Fruit fly (Drosophila melanogaster): ENCODE results near the gene CG4582.
A peak's percentile ranks its signal among the peaks of the same experiment; 100 is the strongest.

CG4582 gene

dm6 chr3R:25623800-25624791 lies 41.1 kb upstream of the CG4582 start, which contains the start of gene Npl4:
Gene Npl4 (minus strand): TSS chr3R:25624662.
- TF ChIP-seq CG13775 (GFP tag; optimal IDR thresholded peaks at IDR 0.05) = peak; percentile 29
- peak; percentile 36 for TF ChIP-seq CG10366 (GFP tag; IDR thresholded peaks at IDR 0.05)
- peak; percentile 99 for TF ChIP-seq nerfin-2 (GFP tag; IDR thresholded peaks at IDR 0.05; ENCODE audit: partially characterized antibody)
- no peak for TF ChIP-seq nerfin-1 (tag; optimal IDR thresholded peaks at IDR 0.05)
- no peak for TF ChIP-seq danr (GFP tag; IDR thresholded peaks at IDR 0.05)
- TF ChIP-seq onecut (GFP tag; IDR thresholded peaks at IDR 0.05) = 0 out of 2 replicates have a peak, but pooled peaks have one; percentile 18
- peak; percentile 23 for TF ChIP-seq az2 (GFP tag; optimal IDR thresholded peaks at IDR 0.05)
- TF ChIP-seq CG8924 (tag; optimal IDR thresholded peaks at IDR 0.05) = peak; percentile 61
- TF ChIP-seq dati (GFP tag; IDR thresholded peaks at IDR 0.05) = no peak
- peak; percentile 11 for TF ChIP-seq Hmr (GFP tag; optimal IDR thresholded peaks at IDR 0.05)
- TF ChIP-seq CG9437 (GFP tag; optimal IDR thresholded peaks at IDR 0.05) = peak; percentile 5
- TF ChIP-seq CG1233 (GFP tag; optimal IDR thresholded peaks at IDR 0.05) = no peak
- TF ChIP-seq Opbp (GFP tag; IDR thresholded peaks at IDR 0.05; ENCODE audit: partially characterized antibody) = peak; percentile 95
- TF ChIP-seq hbn (GFP tag; IDR thresholded peaks at IDR 0.05; ENCODE audit: partially characterized antibody) = peak; percentile 85
- peak; percentile 84 for TF ChIP-seq pzg (GFP tag; optimal IDR thresholded peaks at IDR 0.05)
- peak; percentile 15 for TF ChIP-seq CTCF (GFP tag; optimal IDR thresholded peaks at IDR 0.05)
- no peak for TF ChIP-seq CG10209 (GFP tag; optimal IDR thresholded peaks at IDR 0.05)
- TF ChIP-seq ranshi (GFP tag; IDR thresholded peaks at IDR 0.05) = 0 out of 2 replicates have a peak, but pooled peaks have one; percentile 31
- no peak for TF ChIP-seq Mad (GFP tag; optimal IDR thresholded peaks at IDR 0.05)
- no peak for TF ChIP-seq CG2712 (tag; optimal IDR thresholded peaks at IDR 0.05)
- no peak for TF ChIP-seq CG14441 (GFP tag; IDR thresholded peaks at IDR 0.05)
- peak; percentile 16 for TF ChIP-seq phol (tag; optimal IDR thresholded peaks at IDR 0.05)
- TF ChIP-seq cg (GFP tag; optimal IDR thresholded peaks at IDR 0.05) = no peak
- TF ChIP-seq BtbVII (GFP tag; optimal IDR thresholded peaks at IDR 0.05) = peak; percentile 23
- no peak for TF ChIP-seq Pdp1 (GFP tag; optimal IDR thresholded peaks at IDR 0.05)
- TF ChIP-seq Meics (GFP tag; optimal IDR thresholded peaks at IDR 0.05) = peak; percentile 23
- TF ChIP-seq Stat92E (GFP tag; optimal IDR thresholded peaks at IDR 0.05) = peak in 1 of 3 experiments; percentile 3
- TF ChIP-seq Sin3A (optimal IDR thresholded peaks at IDR 0.05) = peak; percentile 62
- peak; percentile 22 for TF ChIP-seq CG12391 (tag; optimal IDR thresholded peaks at IDR 0.05)
- TF ChIP-seq CG7839 (tag; optimal IDR thresholded peaks at IDR 0.05) = no peak
- peak; percentile 90 for TF ChIP-seq amos (GFP tag; IDR thresholded peaks at IDR 0.05; ENCODE audit: partially characterized antibody)
- peak; percentile 36; the same call in 1 of the 2 replicates for TF ChIP-seq slbo (GFP tag; IDR thresholded peaks at IDR 0.05)
- no peak for TF ChIP-seq CG3847 (GFP tag; IDR thresholded peaks at IDR 0.05)
- TF ChIP-seq CG16813 (GFP tag; IDR thresholded peaks at IDR 0.05; ENCODE audit: partially characterized antibody) = peak; percentile 89
- TF ChIP-seq GATAe (GFP tag; conservative IDR thresholded peaks at IDR 0.05) = no peak
- no peak for TF ChIP-seq tgo (GFP tag; IDR thresholded peaks at IDR 0.05)
- peak; percentile 96 for TF ChIP-seq zen2 (GFP tag; IDR thresholded peaks at IDR 0.05; ENCODE audit: partially characterized antibody)
- peak; percentile 80; the same call in 2 of the 3 replicates for TF ChIP-seq knrl (GFP tag; IDR thresholded peaks at IDR 0.05; ENCODE audit: partially characterized antibody)
- TF ChIP-seq exex (tag; optimal IDR thresholded peaks at IDR 0.05) = peak; percentile 33
- TF ChIP-seq Poxn (GFP tag; IDR thresholded peaks at IDR 0.05) = no peak
- no peak for TF ChIP-seq CG3995 (GFP tag; optimal IDR thresholded peaks at IDR 0.05)
- no peak for TF ChIP-seq CG34376 (GFP tag; optimal IDR thresholded peaks at IDR 0.05)
- TF ChIP-seq bbx (GFP tag; IDR thresholded peaks at IDR 0.05; ENCODE audit: partially characterized antibody) = peak; percentile 98
- TF ChIP-seq Scr (GFP tag; IDR thresholded peaks at IDR 0.05; ENCODE audit: partially characterized antibody) = peak; percentile 88
- TF ChIP-seq CG34422 (GFP tag; IDR thresholded peaks at IDR 0.05) = peak; percentile 72; the same call in 1 of the 3 replicates
- TF ChIP-seq Sox102F (GFP tag; optimal IDR thresholded peaks at IDR 0.05) = peak; percentile 26
- peak; percentile 97 for TF ChIP-seq CG7963 (GFP tag; IDR thresholded peaks at IDR 0.05; ENCODE audit: partially characterized antibody)
